Worm (Caenorhabditis elegans) whole organism, midembryonic: ENCODE data around the gene K07D4.2.

Experiments used
- flt-1 ChIP-seq: fragments of 200-800 bp; sonication (Bioruptor generic); IDR thresholded peaks from 2 replicates; pipeline ENCODE4 v1.3.6; 2022; ENCODE audit warnings: missing genetic modification characterization, missing compliant biosample characterization
- med-1 ChIP-seq: sonication (generic microtip); optimal IDR thresholded peaks from 2 replicates; lab custom pipeline; 2017; ENCODE audit warnings: missing genetic modification characterization, mild to moderate bottlenecking, missing compliant biosample characterization, antibody characterized with exemption, missing genetic modification reagents; ENCODE audit not compliant: insufficient read depth
- ref-1 ChIP-seq: fragments of 200-800 bp; sonication (Bioruptor generic); conservative IDR thresholded peaks from 2 replicates; pipeline ENCODE4 v1.3.6; 2022; ENCODE audit warnings: missing genetic modification reagents, missing genetic modification characterization, missing compliant biosample characterization
- tab-1 ChIP-seq: fragments of 200-800 bp; sonication (Bioruptor generic); IDR thresholded peaks from 2 replicates; pipeline ENCODE4 v1.3.6; 2022; ENCODE audit warnings: missing genetic modification characterization, missing compliant biosample characterization
- ztf-23 ChIP-seq: fragments of 200-800 bp; sonication (Bioruptor generic); IDR thresholded peaks from 2 replicates; pipeline ENCODE4 v1.3.6; 2022; ENCODE audit warnings: missing genetic modification reagents, missing genetic modification characterization, missing compliant biosample characterization

- no peak for TF ChIP-seq ref-1
- TF ChIP-seq med-1, result no peak
- no peak for TF ChIP-seq flt-1
- no peak for TF ChIP-seq tab-1 (GFP tag; lab: Robert Waterston, UW)
- no peak for TF ChIP-seq ztf-23
Measured at ce11 chrII:4082754-4083153, 37.5 kb upstream of the K07D4.2 start, which contains the start of gene R11F4.2.
